Fruit fly (Drosophila melanogaster): ENCODE measurements around the gene scpr-B.

The scpr-B gene

DNA sequence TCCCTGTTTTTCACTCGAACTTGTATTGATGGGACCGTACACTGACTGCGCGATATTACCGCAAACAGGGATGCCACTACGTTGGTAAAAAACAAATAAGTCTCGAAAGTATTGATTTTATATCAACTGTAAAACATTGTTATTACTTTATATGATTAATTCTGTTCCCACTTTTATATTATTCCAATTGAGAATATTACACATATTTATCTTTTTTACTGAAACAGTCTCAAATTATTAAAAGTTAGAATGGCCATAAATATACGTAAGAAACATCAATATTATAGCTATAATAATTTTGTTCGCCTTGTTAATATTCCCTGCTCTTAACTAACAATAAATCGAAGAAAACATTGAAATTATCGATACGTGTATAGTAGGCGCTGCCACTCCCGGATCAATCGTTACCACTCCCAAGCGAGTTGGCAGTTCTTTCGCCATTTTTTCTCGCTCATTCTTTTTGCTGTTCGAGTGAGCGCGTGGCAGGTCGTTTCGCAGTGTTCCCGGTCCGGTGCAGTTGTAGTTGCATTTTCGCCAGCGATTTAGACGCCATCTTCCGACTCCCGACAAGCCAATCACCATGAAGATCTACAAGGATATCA is 30.9 kb downstream of the scpr-B start, which contains the start of the genes SdhC and Tctp:
Gene SdhC, minus strand, starts transcription at position 49 of the 602 bp plus-strand sequence.
Gene Tctp, plus strand, starts transcription at position 447 of the 602 bp plus-strand sequence.
- TF ChIP-seq CG17801 (GFP tag; optimal IDR thresholded peaks at IDR 0.05; ENCODE audit: partially characterized antibody): peak; percentile 62

DNA sequence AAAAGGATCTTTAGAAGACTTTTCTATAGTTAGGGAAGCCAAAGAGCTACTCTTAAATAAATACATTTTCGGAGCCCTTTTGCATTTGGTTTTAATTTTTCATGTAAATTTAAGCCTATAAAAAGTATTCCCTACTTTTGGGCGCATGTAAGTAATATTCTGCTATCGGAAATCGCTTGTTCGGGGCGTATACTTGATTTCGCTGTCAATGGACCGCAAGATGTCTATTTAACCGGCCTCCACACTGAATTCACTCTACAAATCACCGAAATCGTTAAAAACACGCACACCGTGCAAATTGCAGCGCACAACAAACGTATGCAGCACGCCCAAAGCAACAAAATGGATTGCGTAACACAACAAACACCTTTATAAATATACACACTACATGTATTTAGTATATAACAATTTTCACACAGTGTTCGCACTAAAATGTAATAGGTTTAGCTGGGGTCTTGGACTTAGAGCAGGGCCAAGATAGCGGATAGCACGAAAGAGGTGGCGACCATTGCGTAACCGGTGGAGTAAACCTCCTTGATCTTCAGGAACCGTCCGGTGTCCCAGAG is 31.9 kb downstream of the scpr-B start:
- peak; percentile 1 for TF ChIP-seq CG17801 (GFP tag; optimal IDR thresholded peaks at IDR 0.05; ENCODE audit: partially characterized antibody)

dm6 chr3R:11200885-11201421 is 39.8 kb downstream of the scpr-B start:
- TF ChIP-seq CG17801 (GFP tag; optimal IDR thresholded peaks at IDR 0.05; ENCODE audit: partially characterized antibody): no peak

dm6 chr3R:11200042-11200884 is 40.5 kb downstream of the scpr-B start:
- TF ChIP-seq CG17801 (GFP tag; optimal IDR thresholded peaks at IDR 0.05; ENCODE audit: partially characterized antibody): no peak

dm6 chr3R:11199227-11199835 is 41.5 kb downstream of the scpr-B start:
- no peak for TF ChIP-seq CG17801 (GFP tag; optimal IDR thresholded peaks at IDR 0.05; ENCODE audit: partially characterized antibody)

- peak; percentile 37 for TF ChIP-seq CG17801 (GFP tag; optimal IDR thresholded peaks at IDR 0.05; ENCODE audit: partially characterized antibody)
Measured at dm6 chr3R:11198062-11198472, 42.7 kb downstream of the scpr-B start.

DNA sequence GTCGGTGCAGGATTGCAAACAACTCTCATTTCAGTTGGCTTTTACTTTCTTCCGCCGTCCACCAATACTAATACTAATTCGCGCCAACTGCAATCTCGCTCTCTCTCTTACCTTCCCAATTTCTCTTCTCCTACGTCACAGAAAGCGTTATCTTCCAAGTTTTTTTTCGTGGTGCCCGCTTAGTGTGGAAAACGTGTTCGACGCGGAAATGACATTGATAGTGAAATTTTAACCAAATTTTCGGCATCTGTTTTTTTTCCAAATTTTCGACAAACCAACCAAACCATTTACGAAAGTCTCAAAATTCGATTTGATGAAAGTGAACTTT is 43.4 kb downstream of the scpr-B start, which contains the start of gene cu:
Gene cu, plus strand, starts transcription at position 204 of the 328 bp plus-strand sequence.
- no peak for TF ChIP-seq CG17801 (GFP tag; optimal IDR thresholded peaks at IDR 0.05; ENCODE audit: partially characterized antibody)

DNA sequence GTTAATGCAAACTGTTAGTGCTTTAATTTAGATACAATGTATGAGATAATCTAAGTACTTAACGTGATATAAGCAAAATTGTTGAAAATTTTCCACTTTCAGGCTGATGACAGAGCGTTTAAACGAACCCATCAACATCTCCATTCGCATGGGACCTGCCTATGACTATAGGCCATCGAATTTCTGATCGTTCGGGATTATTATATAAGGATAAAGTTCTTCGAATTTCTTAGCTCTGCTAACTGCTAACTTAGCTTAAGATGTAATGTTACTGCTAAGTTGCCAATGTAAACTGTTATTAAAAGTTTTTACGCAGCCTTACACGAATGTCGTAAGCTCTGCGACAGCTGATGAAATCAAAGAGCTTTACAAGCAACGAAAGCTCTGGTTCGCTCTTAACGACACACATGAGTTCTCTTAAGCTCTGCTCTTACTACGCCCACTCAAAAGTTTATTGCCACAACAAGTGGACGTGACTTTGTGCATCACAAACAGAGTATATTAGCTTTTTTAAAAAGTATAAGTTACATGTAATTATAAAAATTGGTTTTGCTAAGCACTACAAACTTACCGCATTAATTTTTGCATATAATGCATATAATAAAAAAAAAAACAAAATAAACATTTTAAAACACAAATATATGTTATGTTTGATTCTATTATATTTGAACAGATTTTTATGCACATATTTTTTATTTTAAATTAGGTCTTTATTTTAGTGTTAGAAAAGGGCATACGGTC is 44.0 kb downstream of the scpr-B start:
- TF ChIP-seq CG17801 (GFP tag; optimal IDR thresholded peaks at IDR 0.05; ENCODE audit: partially characterized antibody): peak; percentile 83

- TF ChIP-seq CG17801 (GFP tag; optimal IDR thresholded peaks at IDR 0.05; ENCODE audit: partially characterized antibody): no peak
Measured at dm6 chr3R:11195792-11196191, 45.0 kb downstream of the scpr-B start, which contains the start of gene CG18577. Gene CG18577 (plus strand): TSS chr3R:11196092.
